Fruit fly (Drosophila melanogaster) whole organism, embryonic: ENCODE data around the gene CG10445.

Experiments used
- Antp ChIP-seq: fragments of 200-800 bp; sonication (Bioruptor generic); optimal IDR thresholded peaks from 3 replicates; lab custom pipeline; 2016; ENCODE audit warnings: missing biosample characterization, missing genetic modification characterization
- CG11085 ChIP-seq: fragments of 200-800 bp; sonication (Bioruptor generic); IDR thresholded peaks from 2 replicates; pipeline ENCODE4 v1.3.6; 2022; ENCODE audit warnings: missing biosample characterization, missing genetic modification characterization
- CG11695 ChIP-seq: fragments of 200-800 bp; sonication (Bioruptor generic); IDR thresholded peaks from 3 replicates; pipeline ENCODE4 v1.3.6; 2022; ENCODE audit warnings: missing biosample characterization, missing genetic modification characterization
- CG11696 ChIP-seq: fragments of 200-800 bp; sonication (Bioruptor generic); IDR thresholded peaks from 2 replicates; pipeline ENCODE4 v1.3.6; 2022; ENCODE audit warnings: missing biosample characterization, missing genetic modification characterization
- CG13775 ChIP-seq: fragments of 200-800 bp; sonication (Bioruptor generic); optimal IDR thresholded peaks from 3 replicates; lab custom pipeline; 2017; ENCODE audit warnings: missing biosample characterization, mild to moderate bottlenecking, missing genetic modification characterization
- CG1602 ChIP-seq: fragments of 200-800 bp; sonication (Bioruptor generic); optimal IDR thresholded peaks from 3 replicates; lab custom pipeline; 2016; ENCODE audit warnings: missing biosample characterization, missing genetic modification characterization
- CG18476 ChIP-seq: fragments of 200-800 bp; sonication (Bioruptor generic); optimal IDR thresholded peaks from 2 replicates; lab custom pipeline; 2016; ENCODE audit warnings: missing biosample characterization, mild to moderate bottlenecking, missing genetic modification characterization
- CG18619 ChIP-seq: fragments of 200-800 bp; sonication (Bioruptor generic); optimal IDR thresholded peaks from 3 replicates; lab custom pipeline; 2017; ENCODE audit warnings: missing biosample characterization, mild to moderate bottlenecking, missing genetic modification characterization
- CG2875 ChIP-seq: fragments of 200-800 bp; sonication (Bioruptor generic); optimal IDR thresholded peaks from 2 replicates; lab custom pipeline; 2017; ENCODE audit warnings: missing biosample characterization, mild to moderate bottlenecking, missing genetic modification characterization, missing genetic modification reagents
- CG30403 ChIP-seq: fragments of 200-800 bp; sonication (Bioruptor generic); optimal IDR thresholded peaks from 3 replicates; lab custom pipeline; 2016; ENCODE audit warnings: missing biosample characterization, missing genetic modification characterization
- CG34422 ChIP-seq: fragments of 200-800 bp; sonication (Bioruptor generic); IDR thresholded peaks from 3 replicates; pipeline ENCODE4 v1.3.6; 2022; ENCODE audit warnings: missing biosample characterization, missing genetic modification characterization
- CG3838 ChIP-seq: fragments of 200-800 bp; sonication (Bioruptor generic); optimal IDR thresholded peaks from 3 replicates; lab custom pipeline; 2016; ENCODE audit warnings: missing biosample characterization, missing genetic modification characterization
- CG6683 ChIP-seq: fragments of 200-800 bp; sonication (Bioruptor generic); optimal IDR thresholded peaks from 2 replicates; lab custom pipeline; 2017; ENCODE audit warnings: missing biosample characterization, mild to moderate bottlenecking, missing genetic modification characterization, missing genetic modification reagents
- CG7839 ChIP-seq: fragments of 200-800 bp; sonication (Bioruptor generic); optimal IDR thresholded peaks from 3 replicates; lab custom pipeline; 2018; ENCODE audit warnings: missing biosample characterization, mild to moderate bottlenecking, missing genetic modification characterization, moderate library complexity
- CG7928 ChIP-seq: fragments of 200-800 bp; sonication (Bioruptor generic); optimal IDR thresholded peaks from 2 replicates; lab custom pipeline; 2017; ENCODE audit warnings: missing biosample characterization, mild to moderate bottlenecking, missing genetic modification characterization
- CG9932 ChIP-seq: fragments of 200-800 bp; sonication (Bioruptor generic); IDR thresholded peaks from 2 replicates; pipeline ENCODE4 v1.3.6; 2022; ENCODE audit warnings: missing biosample characterization, missing genetic modification characterization
- CoRest ChIP-seq: fragments of 200-800 bp; sonication (Bioruptor generic); optimal IDR thresholded peaks from 3 replicates; lab custom pipeline; 2018; ENCODE audit warnings: missing biosample characterization, mild to moderate bottlenecking, missing genetic modification characterization, moderate library complexity
- Dbx ChIP-seq: fragments of 200-800 bp; sonication (Bioruptor generic); IDR thresholded peaks from 3 replicates; pipeline ENCODE4 v1.3.6; 2022; ENCODE audit warnings: missing biosample characterization, missing genetic modification characterization
- Dip2 ChIP-seq: fragments of 200-800 bp; sonication (Bioruptor generic); IDR thresholded peaks from 2 replicates; pipeline ENCODE4 v1.3.6; 2022; ENCODE audit warnings: missing biosample characterization, missing genetic modification characterization
- Fer1 ChIP-seq: fragments of 200-800 bp; sonication (Bioruptor generic); optimal IDR thresholded peaks from 2 replicates; lab custom pipeline; 2017; ENCODE audit warnings: missing biosample characterization, mild to moderate bottlenecking, missing genetic modification characterization
- Fer2 ChIP-seq: fragments of 200-800 bp; sonication (Bioruptor generic); optimal IDR thresholded peaks from 2 replicates; lab custom pipeline; 2018; ENCODE audit warnings: missing biosample characterization, mild to moderate bottlenecking, missing genetic modification characterization, moderate library complexity
- Fer3 ChIP-seq: fragments of 200-800 bp; sonication (Bioruptor generic); optimal IDR thresholded peaks from 2 replicates; lab custom pipeline; 2018; ENCODE audit warnings: missing biosample characterization, mild to moderate bottlenecking, missing genetic modification characterization, moderate library complexity
- GATAe ChIP-seq: fragments of 200-800 bp; sonication (Bioruptor generic); conservative IDR thresholded peaks from 2 replicates; pipeline ENCODE4 v1.3.6; 2022; ENCODE audit warnings: missing biosample characterization, missing genetic modification characterization
- HLH3B ChIP-seq: fragments of 200-800 bp; sonication (Bioruptor generic); IDR thresholded peaks from 2 replicates; pipeline ENCODE4 v1.3.6; 2022; ENCODE audit warnings: missing biosample characterization, missing genetic modification characterization
- Hr51 ChIP-seq, 2 experiments: fragments of 200-800 bp; sonication (Bioruptor generic); optimal IDR thresholded peaks; 2 replicates in 1 of 2; 3 replicates in 1 of 2; lab custom pipeline; 2016 to 2018; ENCODE audit warnings: missing biosample characterization in 2 of 2, missing genetic modification characterization in 2 of 2, mild to moderate bottlenecking in 1 of 2, moderate library complexity in 1 of 2
- Max ChIP-seq: fragments of 200-800 bp; sonication (Bioruptor generic); optimal IDR thresholded peaks from 2 replicates; lab custom pipeline; 2016; ENCODE audit warnings: missing biosample characterization, mild to moderate bottlenecking, missing genetic modification characterization
- Med ChIP-seq: fragments of 200-800 bp; sonication (Bioruptor generic); peaks from one replicate; lab custom pipeline; 2016; ENCODE audit warnings: missing biosample characterization, missing genetic modification characterization, mild to moderate bottlenecking, inconsistent platforms, moderate library complexity
- NC2β ChIP-seq: fragments of 200-800 bp; sonication (Bioruptor generic); optimal IDR thresholded peaks from 2 replicates; lab custom pipeline; 2016; ENCODE audit warnings: missing biosample characterization, missing genetic modification characterization
- NFAT ChIP-seq: fragments of 200-800 bp; sonication (Bioruptor generic); IDR thresholded peaks from 2 replicates; pipeline ENCODE4 v1.3.6; 2022; ENCODE audit warnings: missing biosample characterization, missing genetic modification characterization
- Poxn ChIP-seq: fragments of 200-800 bp; sonication (Bioruptor generic); IDR thresholded peaks from 2 replicates; pipeline ENCODE4 v1.3.6; 2022; ENCODE audit warnings: missing biosample characterization, missing genetic modification characterization
- Sox100B ChIP-seq: fragments of 200-800 bp; sonication (Bioruptor generic); optimal IDR thresholded peaks from 3 replicates; lab custom pipeline; 2018; ENCODE audit warnings: missing biosample characterization, mild to moderate bottlenecking, missing genetic modification characterization
- Sry-δ ChIP-seq: fragments of 200-800 bp; sonication (Bioruptor generic); optimal IDR thresholded peaks from 2 replicates; lab custom pipeline; 2016; ENCODE audit warnings: missing biosample characterization, missing genetic modification characterization
- TFAM ChIP-seq: fragments of 200-800 bp; sonication (Bioruptor generic); optimal IDR thresholded peaks from 2 replicates; lab custom pipeline; 2017; ENCODE audit warnings: missing biosample characterization, missing genetic modification characterization, inconsistent platforms
- Trl ChIP-seq, 3 experiments: fragments of >200 bp in 2 of 3; fragments of 200-800 bp in 1 of 3; sonication (Bioruptor generic) in 1 of 3; optimal IDR thresholded peaks; 2 replicates in 1 of 3; 3 replicates in 2 of 3; lab custom pipeline; 2016 to 2017; ENCODE audit warnings: missing biosample characterization in 1 of 3, missing genetic modification characterization in 1 of 3
- abd-A ChIP-seq: fragments of 200-800 bp; sonication (Bioruptor generic); optimal IDR thresholded peaks from 3 replicates; lab custom pipeline; 2019; ENCODE audit warnings: missing biosample characterization, mild to moderate bottlenecking, missing genetic modification characterization, moderate library complexity
- crp ChIP-seq, 2 experiments: fragments of 200-800 bp; sonication (Bioruptor generic); optimal IDR thresholded peaks; 2 replicates in 1 of 2; 3 replicates in 1 of 2; lab custom pipeline; 2017; ENCODE audit warnings: missing biosample characterization in 2 of 2, missing genetic modification characterization in 2 of 2, mild to moderate bottlenecking in 1 of 2, moderate library complexity in 1 of 2
- cwo ChIP-seq: fragments of 200-800 bp; sonication (Bioruptor generic); optimal IDR thresholded peaks from 3 replicates; lab custom pipeline; 2017; ENCODE audit warnings: missing biosample characterization, missing genetic modification characterization, mild to moderate bottlenecking, moderate library complexity, missing genetic modification reagents
- dpn ChIP-seq, 2 experiments: fragments of 200-800 bp; sonication (Bioruptor generic); optimal IDR thresholded peaks; 3 replicates each; lab custom pipeline; 2016; ENCODE audit warnings: missing biosample characterization in 2 of 2, missing genetic modification characterization in 2 of 2
- dysf ChIP-seq: fragments of 200-800 bp; sonication (Bioruptor generic); IDR thresholded peaks from 3 replicates; pipeline ENCODE4 v1.3.6; 2022; ENCODE audit warnings: missing biosample characterization, missing genetic modification characterization
- en ChIP-seq: fragments of 200-800 bp; sonication (Bioruptor generic); optimal IDR thresholded peaks from 2 replicates; lab custom pipeline; 2016; ENCODE audit warnings: missing biosample characterization, missing genetic modification characterization
- exex ChIP-seq: fragments of 200-800 bp; sonication (Bioruptor generic); optimal IDR thresholded peaks from 4 replicates; lab custom pipeline; 2018; ENCODE audit warnings: missing biosample characterization, mild to moderate bottlenecking, missing genetic modification characterization, moderate library complexity
- fd3F ChIP-seq: fragments of 200-800 bp; sonication (Bioruptor generic); optimal IDR thresholded peaks from 2 replicates; lab custom pipeline; 2018; ENCODE audit warnings: missing biosample characterization, mild to moderate bottlenecking, missing genetic modification characterization, moderate library complexity
- gce ChIP-seq: fragments of 200-800 bp; sonication (Bioruptor generic); IDR thresholded peaks from 3 replicates; pipeline ENCODE4 v1.3.6; 2022; ENCODE audit warnings: missing biosample characterization, missing genetic modification characterization
- gem ChIP-seq: fragments of 200-800 bp; sonication (Bioruptor generic); optimal IDR thresholded peaks from 2 replicates; lab custom pipeline; 2019; ENCODE audit warnings: missing biosample characterization, mild to moderate bottlenecking, missing genetic modification characterization, moderate library complexity
- ham ChIP-seq: fragments of 200-800 bp; sonication (Bioruptor generic); IDR thresholded peaks from 2 replicates; pipeline ENCODE4 v1.3.6; 2022; ENCODE audit warnings: missing biosample characterization, missing genetic modification characterization
- ken ChIP-seq: fragments of 200-800 bp; sonication (Bioruptor generic); IDR thresholded peaks from 3 replicates; pipeline ENCODE4 v1.3.6; 2022; ENCODE audit warnings: missing biosample characterization, missing genetic modification characterization
- maf-S ChIP-seq: fragments of 200-800 bp; sonication (Bioruptor generic); optimal IDR thresholded peaks from 2 replicates; lab custom pipeline; 2016; ENCODE audit warnings: missing biosample characterization, missing genetic modification characterization
- org-1 ChIP-seq: fragments of 200-800 bp; sonication (Bioruptor generic); optimal IDR thresholded peaks from 2 replicates; lab custom pipeline; 2017; ENCODE audit warnings: missing biosample characterization, missing genetic modification characterization
- seq ChIP-seq: fragments of 200-800 bp; sonication (Bioruptor generic); IDR thresholded peaks from 2 replicates; pipeline ENCODE4 v1.3.6; 2022; ENCODE audit warnings: missing biosample characterization, missing genetic modification characterization
- tin ChIP-seq: fragments of 200-800 bp; sonication (Bioruptor generic); optimal IDR thresholded peaks from 3 replicates; lab custom pipeline; 2016; ENCODE audit warnings: missing biosample characterization, missing genetic modification characterization

CG10445 gene

dm6 chr3R:7895457-7895856, 24.6 kb downstream of the CG10445 start (continued):
- TF ChIP-seq en (GFP tag; lab: Kevin White, UChicago) (peak; percentile 11), CG11696 (GFP tag; lab: Robert Waterston, UW) (peak; percentile 91), maf-S (peak; percentile 56), Dbx (GFP tag; lab: Robert Waterston, UW) (peak; percentile 81), HLH3B (GFP tag; lab: Robert Waterston, UW) (peak; percentile 74), dysf (GFP tag; lab: Robert Waterston, UW) (peak; percentile 88), GATAe (no peak), cwo (peak; percentile 77), CG3838 (GFP tag; lab: Kevin White, UChicago) (peak; percentile 1), ken (GFP tag; lab: Robert Waterston, UW) (no peak), CG34422 (GFP tag; lab: Robert Waterston, UW) (peak; percentile 66; the same call in 2 of the 3 replicates), CG6683 (GFP tag; lab: Kevin White, UChicago) (peak; percentile 47), Poxn (GFP tag; lab: Robert Waterston, UW) (0 out of 2 replicates have a peak, but pooled peaks have one; percentile 12), CG30403 (GFP tag; lab: Kevin White, UChicago) (peak; percentile 69), CG13775 (peak; percentile 53), Max (GFP tag; lab: Kevin White, UChicago) (peak; percentile 62), Fer2 (tag; lab: Kevin White, UChicago) (peak; percentile 15), seq (GFP tag; lab: Robert Waterston, UW) (peak; percentile 65; the same call in 1 of the 2 replicates), NFAT (GFP tag; lab: Robert Waterston, UW) (peak; percentile 61), CG9932 (GFP tag; lab: Robert Waterston, UW) (peak; percentile 85), CG11085 (GFP tag; lab: Robert Waterston, UW) (peak; percentile 43), abd-A (no peak), CG11695 (GFP tag; lab: Robert Waterston, UW) (peak; percentile 90), CG7839 (tag; lab: Kevin White, UChicago) (no peak), Sry-δ (GFP tag; lab: Kevin White, UChicago) (peak; percentile 10), Hr51 (GFP tag; optimal IDR thresholded peaks at IDR 0.05; lab: Kevin White, UChicago) (peak in 1 of 2 experiments; percentile 83), Antp (peak; percentile 48), TFAM (GFP tag; lab: Kevin White, UChicago) (no peak), Fer3 (tag; lab: Kevin White, UChicago) (peak; percentile 80), crp (GFP tag; optimal IDR thresholded peaks at IDR 0.05; lab: Kevin White, UChicago) (no peak), Trl (optimal IDR thresholded peaks at IDR 0.05; lab: Kevin White, UChicago) (peak in 1 of 2 experiments; percentile 47), Trl (GFP tag; optimal IDR thresholded peaks at IDR 0.05; lab: Kevin White, UChicago) (peak; percentile 55), tin (GFP tag; lab: Kevin White, UChicago) (peak; percentile 30), gce (GFP tag; lab: Robert Waterston, UW) (no peak), CoRest (tag; lab: Kevin White, UChicago) (peak; percentile 71), Sox100B (peak; percentile 46), CG2875 (GFP tag; lab: Kevin White, UChicago) (no peak), ham (no peak), NC2β (GFP tag; lab: Kevin White, UChicago) (peak; percentile 40), CG18619 (GFP tag; lab: Kevin White, UChicago) (peak; percentile 61), Fer1 (peak; percentile 83), gem (peak; percentile 82), exex (tag; lab: Kevin White, UChicago) (no peak), dpn (GFP tag; optimal IDR thresholded peaks at IDR 0.05; lab: Kevin White, UChicago) (peak; percentile 63 to 66), Med (GFP tag; lab: Kevin White, UChicago) (peak; percentile 82), CG1602 (peak; percentile 35), CG18476 (GFP tag; lab: Kevin White, UChicago) (peak; percentile 41), Dip2 (GFP tag; lab: Robert Waterston, UW) (no peak; the same call in 1 of the 2 replicates), CG7928 (GFP tag; lab: Kevin White, UChicago) (peak; percentile 51), org-1 (GFP tag; lab: Kevin White, UChicago) (peak; percentile 53), fd3F (GFP tag; lab: Kevin White, UChicago) (peak; percentile 71)
